Fruit fly (Drosophila melanogaster) whole organism, wandering third instar larva: ENCODE results near the gene Polr3C.

ENCODE experiments used
- Abd-B ChIP-seq: fragments of >200 bp; optimal IDR thresholded peaks from 2 replicates; lab custom pipeline; 2017; ENCODE audit warnings: missing biosample characterization, missing genetic modification characterization
- CG32264 ChIP-seq: fragments of 200-800 bp; sonication (Bioruptor generic); optimal IDR thresholded peaks from 2 replicates; lab custom pipeline; 2016; ENCODE audit warnings: missing biosample characterization, missing genetic modification characterization
- CG9705 ChIP-seq: fragments of 200-800 bp; sonication (Bioruptor generic); optimal IDR thresholded peaks from 2 replicates; lab custom pipeline; 2018; ENCODE audit warnings: missing biosample characterization, mild to moderate bottlenecking, missing genetic modification characterization
- CrebA ChIP-seq: fragments of 200-800 bp; sonication (Bioruptor generic); optimal IDR thresholded peaks from 2 replicates; lab custom pipeline; 2016; ENCODE audit warnings: missing biosample characterization, mild to moderate bottlenecking, missing genetic modification characterization, borderline replicate concordance
- Dfd ChIP-seq: fragments of >200 bp; optimal IDR thresholded peaks from 2 replicates; lab custom pipeline; 2017; ENCODE audit warnings: missing biosample characterization, missing genetic modification characterization
- Dif ChIP-seq: fragments of 200-275, 200-300 bp; sonication (Bioruptor generic); optimal IDR thresholded peaks from 2 replicates; lab custom pipeline; 2018; ENCODE audit warnings: missing biosample characterization, missing genetic modification characterization; ENCODE audit not compliant: partially characterized antibody
- GATAd ChIP-seq: sonication (Bioruptor generic); optimal IDR thresholded peaks from 2 replicates; lab custom pipeline; 2016; ENCODE audit warnings: missing biosample characterization, missing genetic modification characterization
- HLH106 ChIP-seq: fragments of 200-800 bp; optimal IDR thresholded peaks from 3 replicates; lab custom pipeline; 2019; ENCODE audit warnings: missing biosample characterization, mild to moderate bottlenecking, missing genetic modification characterization, moderate library complexity
- Hnf4 ChIP-seq: fragments of 200-800 bp; sonication (Bioruptor generic); optimal IDR thresholded peaks from 2 replicates; lab custom pipeline; 2016; ENCODE audit warnings: missing biosample characterization, mild to moderate bottlenecking, missing genetic modification characterization
- Hr78 ChIP-seq: fragments of >200 bp; optimal IDR thresholded peaks from 2 replicates; lab custom pipeline; 2017; ENCODE audit warnings: missing biosample characterization, missing genetic modification characterization
- Hr83 ChIP-seq: fragments of 200-300 bp; sonication (Bioruptor generic); optimal IDR thresholded peaks from 2 replicates; lab custom pipeline; 2016; ENCODE audit warnings: missing biosample characterization, mild to moderate bottlenecking, missing genetic modification characterization, moderate library complexity; ENCODE audit not compliant: poor library complexity, severe bottlenecking
- Jra ChIP-seq: sonication (Bioruptor generic); optimal IDR thresholded peaks from 2 replicates; lab custom pipeline; 2016; ENCODE audit warnings: missing biosample characterization, missing genetic modification characterization
- Mio ChIP-seq: sonication (Bioruptor generic); optimal IDR thresholded peaks from 2 replicates; lab custom pipeline; 2016; ENCODE audit warnings: missing biosample characterization, missing genetic modification characterization
- Myc ChIP-seq: fragments of >200 bp; optimal IDR thresholded peaks from 2 replicates; lab custom pipeline; 2017
- N ChIP-seq: fragments of >200 bp; optimal IDR thresholded peaks from 2 replicates; lab custom pipeline; 2018; ENCODE audit warnings: missing biosample characterization, missing external identifiers, missing genetic modification characterization
- OdsH ChIP-seq: fragments of 200-800 bp; sonication (Bioruptor generic); optimal IDR thresholded peaks from 2 replicates; lab custom pipeline; 2016; ENCODE audit warnings: missing biosample characterization, mild to moderate bottlenecking, missing genetic modification characterization
- Rel ChIP-seq, 2 experiments: fragments of 200-800 bp; sonication (Bioruptor generic) in 1 of 2; optimal IDR thresholded peaks; 2 replicates in 1 of 2; 3 replicates in 1 of 2; lab custom pipeline; 2016 to 2019; ENCODE audit warnings: mild to moderate bottlenecking in 2 of 2, missing biosample characterization in 2 of 2, missing genetic modification characterization in 2 of 2, moderate library complexity in 1 of 2
- Sp1 ChIP-seq: fragments of 200-800 bp; sonication (Bioruptor generic); optimal IDR thresholded peaks from 3 replicates; lab custom pipeline; 2019; ENCODE audit warnings: missing biosample characterization, mild to moderate bottlenecking, missing genetic modification characterization, moderate library complexity
- Vsx2 ChIP-seq: fragments of 200-300, 225-300 bp; sonication (Bioruptor generic); optimal IDR thresholded peaks from 2 replicates; lab custom pipeline; 2018; ENCODE audit warnings: missing biosample characterization, missing genetic modification characterization; ENCODE audit not compliant: partially characterized antibody
- br ChIP-seq: fragments of 200-800 bp; sonication (Bioruptor generic); optimal IDR thresholded peaks from 2 replicates; lab custom pipeline; 2016; ENCODE audit warnings: missing biosample characterization, missing genetic modification characterization
- brk ChIP-seq: fragments of 200-800 bp; sonication (Bioruptor generic); optimal IDR thresholded peaks from 2 replicates; lab custom pipeline; 2016; ENCODE audit warnings: missing biosample characterization, mild to moderate bottlenecking, missing genetic modification characterization
- dl ChIP-seq, 2 experiments: fragments of 175-275, 200-275 bp in 1 of 2; fragments of 200-275 bp in 1 of 2; sonication (Bioruptor generic); optimal IDR thresholded peaks; lab custom pipeline; 2018; ENCODE audit warnings: mild to moderate bottlenecking in 2 of 2, missing biosample characterization in 2 of 2, missing genetic modification characterization in 2 of 2, moderate library complexity in 2 of 2; ENCODE audit not compliant: partially characterized antibody in 2 of 2, insufficient read depth in 1 of 2
- dmrt93B ChIP-seq: fragments of 200-800 bp; sonication (Bioruptor generic); optimal IDR thresholded peaks from 2 replicates; lab custom pipeline; 2018; ENCODE audit warnings: missing biosample characterization, mild to moderate bottlenecking, missing genetic modification characterization
- dsf ChIP-seq: sonication (Bioruptor generic); optimal IDR thresholded peaks from 2 replicates; lab custom pipeline; 2016; ENCODE audit warnings: missing biosample characterization, missing genetic modification characterization, borderline replicate concordance
- ey ChIP-seq: fragments of 200-800 bp; sonication (Bioruptor generic); optimal IDR thresholded peaks from 2 replicates; lab custom pipeline; 2016; ENCODE audit warnings: missing biosample characterization, missing genetic modification characterization
- foxo ChIP-seq, 2 experiments: fragments of 200-800 bp; sonication (Bioruptor generic); optimal IDR thresholded peaks; 2 replicates in 1 of 2; 3 replicates in 1 of 2; lab custom pipeline; 2016 to 2017; ENCODE audit warnings: missing biosample characterization in 2 of 2, missing genetic modification characterization in 2 of 2
- fru ChIP-seq: fragments of 200-800 bp; sonication (Bioruptor generic); optimal IDR thresholded peaks from 3 replicates; lab custom pipeline; 2016; ENCODE audit warnings: missing biosample characterization, mild to moderate bottlenecking, missing genetic modification characterization
- h ChIP-seq: fragments of 200-800 bp; sonication (Bioruptor generic); optimal IDR thresholded peaks from 3 replicates; lab custom pipeline; 2016; ENCODE audit warnings: missing biosample characterization, mild to moderate bottlenecking, missing genetic modification characterization
- jim ChIP-seq: fragments of 175-275, 200-325 bp; sonication (Bioruptor generic); optimal IDR thresholded peaks from 2 replicates; lab custom pipeline; 2016; ENCODE audit warnings: missing biosample characterization, mild to moderate bottlenecking, missing genetic modification characterization
- lola ChIP-seq: fragments of >200 bp; optimal IDR thresholded peaks from 2 replicates; lab custom pipeline; 2017; ENCODE audit warnings: missing biosample characterization, missing genetic modification characterization
- pan ChIP-seq: fragments of >200 bp; optimal IDR thresholded peaks from 2 replicates; lab custom pipeline; 2017
- psq ChIP-seq: fragments of 200-800 bp; sonication (Bioruptor generic); optimal IDR thresholded peaks from 3 replicates; lab custom pipeline; 2017; ENCODE audit warnings: missing biosample characterization, mild to moderate bottlenecking, missing genetic modification characterization, moderate library complexity
- rgr ChIP-seq: fragments of 200-800 bp; sonication (Bioruptor generic); optimal IDR thresholded peaks from 3 replicates; lab custom pipeline; 2016; ENCODE audit warnings: missing biosample characterization, mild to moderate bottlenecking, missing genetic modification characterization
- sage ChIP-seq: fragments of 200-800 bp; sonication (Bioruptor generic); optimal IDR thresholded peaks from 2 replicates; lab custom pipeline; 2016; ENCODE audit warnings: missing biosample characterization, mild to moderate bottlenecking, missing genetic modification characterization
- sv ChIP-seq: fragments of 200-800 bp; sonication (Bioruptor generic); optimal IDR thresholded peaks from 3 replicates; lab custom pipeline; 2016; ENCODE audit warnings: missing biosample characterization, missing genetic modification characterization
- tai ChIP-seq: sonication (Bioruptor generic); optimal IDR thresholded peaks from 2 replicates; lab custom pipeline; 2016; ENCODE audit warnings: missing biosample characterization, missing genetic modification characterization
- usp ChIP-seq: fragments of >200 bp; optimal IDR thresholded peaks from 2 replicates; lab custom pipeline; 2017; ENCODE audit warnings: missing biosample characterization, missing genetic modification characterization
- woc ChIP-seq: sonication (Bioruptor generic); optimal IDR thresholded peaks from 2 replicates; lab custom pipeline; 2016; ENCODE audit warnings: missing biosample characterization, mild to moderate bottlenecking, missing genetic modification characterization

Polr3C gene

dm6 chr3R:12439039-12439400 lies 21.2 kb upstream of the Polr3C start, which contains the start of the genes CG17207 and CG46427:
TSS of gene CG17207 (minus strand) at chr3R:12439139.
TSS of gene CG46427 (minus strand) at chr3R:12439139.
- no peak for TF ChIP-seq sage (GFP tag; lab: Kevin White, UChicago)
- no peak for TF ChIP-seq sv
- no peak for TF ChIP-seq OdsH
- TF ChIP-seq woc (GFP tag; lab: Kevin White, UChicago): no peak
- no peak for TF ChIP-seq psq (GFP tag; lab: Kevin White, UChicago)
- TF ChIP-seq h (GFP tag; lab: Kevin White, UChicago): no peak
- no peak for TF ChIP-seq Hr78
- TF ChIP-seq Vsx2 (GFP tag; lab: Kevin White, UChicago): no peak
- no peak for TF ChIP-seq HLH106
- TF ChIP-seq N (GFP tag; lab: Kevin White, UChicago): no peak
- no peak for TF ChIP-seq Dif (GFP tag; lab: Kevin White, UChicago)
- no peak for TF ChIP-seq jim
- TF ChIP-seq Dfd (GFP tag; lab: Kevin White, UChicago): no peak

DNA sequence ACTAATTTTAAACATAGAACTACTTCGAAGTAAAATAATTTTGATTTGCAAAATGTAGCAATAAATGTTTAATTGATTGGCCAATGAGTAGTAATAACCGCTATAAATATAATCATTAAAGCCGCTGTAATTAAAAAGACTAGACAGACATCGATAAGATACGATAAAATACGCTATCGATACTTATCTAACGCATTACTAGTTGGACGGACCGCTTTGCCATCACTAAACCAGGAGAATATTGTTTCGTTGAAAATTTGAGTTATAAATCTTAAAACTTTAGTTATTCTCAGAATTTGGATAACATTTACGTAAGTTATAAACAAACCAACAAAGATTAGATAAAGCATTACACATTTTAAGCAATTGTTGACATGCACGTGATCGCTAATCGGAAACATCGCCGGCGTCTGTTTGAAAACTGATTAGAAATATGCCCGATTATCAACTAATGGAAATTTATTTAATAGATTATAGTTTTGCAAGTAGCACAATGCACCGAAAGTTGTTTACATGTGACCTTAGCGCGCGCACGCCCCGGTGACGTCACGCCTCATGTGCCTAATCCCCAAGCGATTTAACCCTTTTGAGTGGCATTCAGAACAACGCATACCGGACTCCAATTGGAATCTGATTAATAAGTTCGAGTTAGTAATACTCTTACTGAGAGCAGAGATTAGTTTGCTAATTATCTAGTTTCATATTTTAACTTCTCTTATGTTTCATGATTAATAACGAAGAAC lies 20.6 kb upstream of the Polr3C start, which contains the start of gene Desat1:
TSS of gene Desat1 (plus strand) at position 200 of the 743 bp plus-strand sequence.
- TF ChIP-seq Vsx2 (GFP tag; lab: Kevin White, UChicago): no peak
- peak; percentile 32 for TF ChIP-seq woc (GFP tag; lab: Kevin White, UChicago)
- peak; percentile 34 for TF ChIP-seq dsf (GFP tag; lab: Kevin White, UChicago)
- peak; percentile 34 for TF ChIP-seq Jra

DNA sequence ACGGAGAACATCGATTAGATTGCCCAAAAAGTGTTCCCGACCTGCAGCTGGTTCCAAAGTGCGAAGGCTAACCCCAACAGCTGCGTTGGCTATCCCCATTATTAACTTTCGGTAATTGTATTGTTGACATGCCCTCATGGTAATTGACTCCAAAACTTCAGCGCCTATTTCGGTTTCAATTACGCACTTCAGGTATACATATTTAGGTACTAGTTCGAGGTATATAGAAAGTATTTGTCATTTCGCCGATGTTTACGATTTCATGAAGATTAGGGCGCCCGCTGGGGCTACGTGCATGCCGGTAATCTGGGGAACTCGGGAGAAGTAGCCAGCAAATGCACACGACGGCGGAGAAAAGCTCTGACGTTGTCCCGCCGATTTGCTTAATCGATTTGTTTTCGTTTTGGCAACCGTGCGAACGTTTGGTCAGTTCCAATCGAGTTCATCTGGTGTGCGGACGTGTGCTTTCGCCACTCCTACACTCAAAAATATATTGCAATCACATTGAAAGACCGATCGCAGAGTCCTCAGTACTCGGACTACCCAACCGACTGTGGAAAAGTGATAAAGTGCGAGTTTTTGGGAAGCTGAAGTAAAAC lies 19.1 kb upstream of the Polr3C start:
- TF ChIP-seq Abd-B: no peak
- no peak for TF ChIP-seq Myc (lab: Kevin White, UChicago)
- no peak for TF ChIP-seq Rel (GFP tag; optimal IDR thresholded peaks at IDR 0.05; lab: Kevin White, UChicago)
- TF ChIP-seq Rel (tag; optimal IDR thresholded peaks at IDR 0.05; lab: Kevin White, UChicago): peak; percentile 95
- peak in 1 of 2 experiments; percentile 16 for TF ChIP-seq foxo (GFP tag; optimal IDR thresholded peaks at IDR 0.05; lab: Kevin White, UChicago)
- TF ChIP-seq sv: no peak
- no peak for TF ChIP-seq pan (lab: Kevin White, UChicago)
- TF ChIP-seq Hr83 (GFP tag; lab: Kevin White, UChicago): peak; percentile 55
- TF ChIP-seq h (GFP tag; lab: Kevin White, UChicago): peak; percentile 63
- peak; percentile 60 for TF ChIP-seq rgr (GFP tag; lab: Kevin White, UChicago)
- TF ChIP-seq ey: no peak
- TF ChIP-seq dmrt93B (GFP tag; lab: Kevin White, UChicago): no peak
- TF ChIP-seq Jra: no peak
- no peak for TF ChIP-seq N (GFP tag; lab: Kevin White, UChicago)
- TF ChIP-seq tai (GFP tag; lab: Kevin White, UChicago): no peak
- TF ChIP-seq woc (GFP tag; lab: Kevin White, UChicago): peak; percentile 19
- TF ChIP-seq psq (GFP tag; lab: Kevin White, UChicago): no peak
- no peak for TF ChIP-seq dl (GFP tag; optimal IDR thresholded peaks at IDR 0.05; lab: Kevin White, UChicago; ENCODE audit: insufficient read depth in 1 of 2, partially characterized antibody in 2 of 2)
- no peak for TF ChIP-seq usp
- TF ChIP-seq Hnf4 (GFP tag; lab: Kevin White, UChicago): peak; percentile 1
- no peak for TF ChIP-seq br (GFP tag; lab: Kevin White, UChicago)
- TF ChIP-seq sage (GFP tag; lab: Kevin White, UChicago): no peak
- no peak for TF ChIP-seq OdsH
- TF ChIP-seq Mio: no peak
- TF ChIP-seq brk (GFP tag; lab: Kevin White, UChicago): no peak
- no peak for TF ChIP-seq jim
- no peak for TF ChIP-seq CG32264 (GFP tag; lab: Kevin White, UChicago)
- no peak for TF ChIP-seq Vsx2 (GFP tag; lab: Kevin White, UChicago)
- no peak for TF ChIP-seq CrebA (GFP tag; lab: Kevin White, UChicago)
- TF ChIP-seq dsf (GFP tag; lab: Kevin White, UChicago): no peak
- TF ChIP-seq CG9705 (GFP tag; lab: Kevin White, UChicago): no peak
- TF ChIP-seq Hr78: no peak
- no peak for TF ChIP-seq HLH106
- peak; percentile 20 for TF ChIP-seq fru
- no peak for TF ChIP-seq lola (GFP tag; lab: Kevin White, UChicago)
- no peak for TF ChIP-seq GATAd (GFP tag; lab: Kevin White, UChicago)
- no peak for TF ChIP-seq Dfd (GFP tag; lab: Kevin White, UChicago)
- TF ChIP-seq Dif (GFP tag; lab: Kevin White, UChicago): peak; percentile 11
- TF ChIP-seq Sp1 (GFP tag; lab: Kevin White, UChicago): peak; percentile 31
